Fruit fly (Drosophila melanogaster) whole organism, embryonic: Measurements from ENCODE around the gene Vha16-2.

Experiments used
- Adf1 ChIP-seq: fragments of 200-800 bp; sonication (Bioruptor generic); IDR thresholded peaks from 2 replicates; pipeline ENCODE4 v1.3.6; 2022; ENCODE audit warnings: missing biosample characterization, missing genetic modification characterization
- B-H1 ChIP-seq: fragments of 200-800 bp; sonication (Bioruptor generic); IDR thresholded peaks from 3 replicates; pipeline ENCODE4 v1.3.6; 2022; ENCODE audit warnings: missing biosample characterization, missing genetic modification characterization
- CG1024 ChIP-seq: fragments of 200-800 bp; sonication (Bioruptor generic); IDR thresholded peaks from 2 replicates; pipeline ENCODE4 v1.3.6; 2022; ENCODE audit warnings: missing biosample characterization, missing genetic modification characterization
- CG10979 ChIP-seq: fragments of 200-800 bp; sonication (Bioruptor generic); optimal IDR thresholded peaks from 2 replicates; lab custom pipeline; 2018; ENCODE audit warnings: missing biosample characterization, mild to moderate bottlenecking, missing genetic modification characterization, moderate library complexity
- CG11696 ChIP-seq: fragments of 200-800 bp; sonication (Bioruptor generic); IDR thresholded peaks from 2 replicates; pipeline ENCODE4 v1.3.6; 2022; ENCODE audit warnings: missing biosample characterization, missing genetic modification characterization
- CG12659 ChIP-seq: fragments of 200-800 bp; sonication (Bioruptor generic); optimal IDR thresholded peaks from 3 replicates; lab custom pipeline; 2017; ENCODE audit warnings: mild to moderate bottlenecking, missing biosample characterization, missing genetic modification reagents, missing genetic modification characterization
- CG17359 ChIP-seq: fragments of 200-800 bp; sonication (Bioruptor generic); optimal IDR thresholded peaks from 3 replicates; lab custom pipeline; 2018; ENCODE audit warnings: missing biosample characterization, mild to moderate bottlenecking, missing genetic modification characterization, moderate library complexity
- CG18011 ChIP-seq: fragments of 200-800 bp; sonication (Bioruptor generic); optimal IDR thresholded peaks from 2 replicates; lab custom pipeline; 2017; ENCODE audit warnings: missing biosample characterization, missing genetic modification characterization, mild to moderate bottlenecking, moderate library complexity, missing genotype
- CG18599 ChIP-seq: fragments of 200-800 bp; sonication (Bioruptor generic); optimal IDR thresholded peaks from 3 replicates; lab custom pipeline; 2017; ENCODE audit warnings: missing biosample characterization, missing genetic modification characterization, mild to moderate bottlenecking, moderate library complexity, missing genetic modification reagents
- CG18619 ChIP-seq: fragments of 200-800 bp; sonication (Bioruptor generic); optimal IDR thresholded peaks from 3 replicates; lab custom pipeline; 2017; ENCODE audit warnings: missing biosample characterization, mild to moderate bottlenecking, missing genetic modification characterization
- CG2712 ChIP-seq: fragments of 200-800 bp; optimal IDR thresholded peaks from 3 replicates; lab custom pipeline; 2019; ENCODE audit warnings: missing biosample characterization, mild to moderate bottlenecking, missing genetic modification characterization, moderate library complexity
- CG31441 ChIP-seq: fragments of 200-800 bp; sonication (Bioruptor generic); IDR thresholded peaks from 2 replicates; pipeline ENCODE4 v1.3.6; 2022; ENCODE audit warnings: missing biosample characterization, missing genetic modification characterization
- CG3407 ChIP-seq: fragments of 200-800 bp; sonication (Bioruptor generic); optimal IDR thresholded peaks from 2 replicates; lab custom pipeline; 2018; ENCODE audit warnings: missing biosample characterization, mild to moderate bottlenecking, missing genetic modification characterization
- CG3847 ChIP-seq: fragments of 200-800 bp; sonication (Bioruptor generic); IDR thresholded peaks from 2 replicates; pipeline ENCODE4 v1.3.6; 2022; ENCODE audit warnings: missing biosample characterization, missing genetic modification characterization
- CG4360 ChIP-seq: fragments of 200-800 bp; sonication (Bioruptor generic); IDR thresholded peaks from 2 replicates; pipeline ENCODE4 v1.3.6; 2022; ENCODE audit warnings: missing biosample characterization, missing genetic modification characterization
- CG4617 ChIP-seq: fragments of 200-800 bp; sonication (Bioruptor generic); optimal IDR thresholded peaks from 3 replicates; lab custom pipeline; 2016; ENCODE audit warnings: missing biosample characterization, missing genetic modification characterization, borderline replicate concordance
- CG4820 ChIP-seq: fragments of 200-800 bp; sonication (Bioruptor generic); optimal IDR thresholded peaks from 3 replicates; lab custom pipeline; 2016; ENCODE audit warnings: missing biosample characterization, missing genetic modification characterization
- CG5245 ChIP-seq: fragments of 200-800 bp; sonication (Bioruptor generic); optimal IDR thresholded peaks from 3 replicates; lab custom pipeline; 2016; ENCODE audit warnings: missing biosample characterization, missing genetic modification characterization
- CG6765 ChIP-seq: fragments of 200-800 bp; sonication (Bioruptor generic); optimal IDR thresholded peaks from 3 replicates; lab custom pipeline; 2017; ENCODE audit warnings: missing biosample characterization, mild to moderate bottlenecking, missing genetic modification characterization
- CG8089 ChIP-seq: fragments of 200-800 bp; sonication (Bioruptor generic); optimal IDR thresholded peaks from 3 replicates; lab custom pipeline; 2016; ENCODE audit warnings: missing biosample characterization, missing genetic modification characterization
- CG9215 ChIP-seq: fragments of 200-800 bp; sonication (Bioruptor generic); IDR thresholded peaks from 2 replicates; pipeline ENCODE4 v1.3.6; 2022; ENCODE audit warnings: missing biosample characterization, missing genetic modification characterization
- CG9932 ChIP-seq: fragments of 200-800 bp; sonication (Bioruptor generic); IDR thresholded peaks from 2 replicates; pipeline ENCODE4 v1.3.6; 2022; ENCODE audit warnings: missing biosample characterization, missing genetic modification characterization
- Camta ChIP-seq: fragments of 200-800 bp; sonication (Bioruptor generic); optimal IDR thresholded peaks from 2 replicates; lab custom pipeline; 2016; ENCODE audit warnings: missing biosample characterization, missing genetic modification characterization
- Hr3 ChIP-seq: fragments of 200-800 bp; sonication (Bioruptor generic); optimal IDR thresholded peaks from 3 replicates; lab custom pipeline; 2016; ENCODE audit warnings: missing biosample characterization, missing genetic modification characterization
- Hr51 ChIP-seq, 2 experiments: fragments of 200-800 bp; sonication (Bioruptor generic); optimal IDR thresholded peaks; 2 replicates in 1 of 2; 3 replicates in 1 of 2; lab custom pipeline; 2016 to 2018; ENCODE audit warnings: missing biosample characterization in 2 of 2, missing genetic modification characterization in 2 of 2, mild to moderate bottlenecking in 1 of 2, moderate library complexity in 1 of 2
- Sin3A ChIP-seq: fragments of >200 bp; optimal IDR thresholded peaks from 2 replicates; lab custom pipeline; 2018
- Sry-δ ChIP-seq: fragments of 200-800 bp; sonication (Bioruptor generic); optimal IDR thresholded peaks from 2 replicates; lab custom pipeline; 2016; ENCODE audit warnings: missing biosample characterization, missing genetic modification characterization
- Usf ChIP-seq: fragments of 200-800 bp; sonication (Bioruptor generic); optimal IDR thresholded peaks from 2 replicates; lab custom pipeline; 2017; ENCODE audit warnings: missing genotype, missing biosample characterization, missing genetic modification characterization
- ci ChIP-seq: fragments of 200-800 bp; sonication (Bioruptor generic); IDR thresholded peaks from 3 replicates; pipeline ENCODE4 v1.3.6; 2022; ENCODE audit warnings: missing biosample characterization, missing genetic modification characterization
- da ChIP-seq: fragments of 200-800 bp; sonication (Bioruptor generic); optimal IDR thresholded peaks from 2 replicates; lab custom pipeline; 2016; ENCODE audit warnings: missing biosample characterization, missing genetic modification characterization
- dati ChIP-seq: fragments of 200-800 bp; sonication (Bioruptor generic); IDR thresholded peaks from 2 replicates; pipeline ENCODE4 v1.3.6; 2022; ENCODE audit warnings: missing biosample characterization, missing genetic modification characterization
- ems ChIP-seq: fragments of 200-800 bp; sonication (Bioruptor generic); optimal IDR thresholded peaks from 3 replicates; lab custom pipeline; 2016; ENCODE audit warnings: missing biosample characterization, missing genetic modification characterization
- eyg ChIP-seq: fragments of 200-800 bp; sonication (Bioruptor generic); optimal IDR thresholded peaks from 3 replicates; lab custom pipeline; 2016; ENCODE audit warnings: missing biosample characterization, missing genetic modification characterization
- gce ChIP-seq: fragments of 200-800 bp; sonication (Bioruptor generic); IDR thresholded peaks from 3 replicates; pipeline ENCODE4 v1.3.6; 2022; ENCODE audit warnings: missing biosample characterization, missing genetic modification characterization
- gem ChIP-seq: fragments of 200-800 bp; sonication (Bioruptor generic); optimal IDR thresholded peaks from 2 replicates; lab custom pipeline; 2019; ENCODE audit warnings: missing biosample characterization, mild to moderate bottlenecking, missing genetic modification characterization, moderate library complexity
- jigr1 ChIP-seq: fragments of 200-800 bp; sonication (Bioruptor generic); IDR thresholded peaks from 3 replicates; pipeline ENCODE4 v1.3.6; 2022; ENCODE audit warnings: missing biosample characterization, missing genetic modification characterization
- klu ChIP-seq: fragments of 200-800 bp; sonication (Bioruptor generic); IDR thresholded peaks from 2 replicates; pipeline ENCODE4 v1.3.6; 2022; ENCODE audit warnings: missing biosample characterization, missing genetic modification characterization
- kni ChIP-seq: fragments of 200-800 bp; sonication (Bioruptor generic); optimal IDR thresholded peaks from 3 replicates; lab custom pipeline; 2017; ENCODE audit warnings: mild to moderate bottlenecking, missing biosample characterization, missing genetic modification reagents, missing genetic modification characterization
- knrl ChIP-seq: fragments of 200-800 bp; sonication (Bioruptor generic); IDR thresholded peaks from 3 replicates; pipeline ENCODE4 v1.3.6; 2022; ENCODE audit warnings: missing biosample characterization, missing genetic modification characterization; ENCODE audit not compliant: partially characterized antibody
- mirr ChIP-seq: fragments of 200-800 bp; sonication (Bioruptor generic); optimal IDR thresholded peaks from 3 replicates; lab custom pipeline; 2018; ENCODE audit warnings: missing biosample characterization, mild to moderate bottlenecking, missing genetic modification characterization
- nau ChIP-seq: fragments of 200-800 bp; sonication (Bioruptor generic); optimal IDR thresholded peaks from 3 replicates; lab custom pipeline; 2017; ENCODE audit warnings: missing biosample characterization, mild to moderate bottlenecking, missing genetic modification characterization, missing genetic modification reagents
- nerfin-1 ChIP-seq: fragments of 200-800 bp; sonication (Bioruptor generic); optimal IDR thresholded peaks from 3 replicates; lab custom pipeline; 2019; ENCODE audit warnings: missing biosample characterization, mild to moderate bottlenecking, missing genetic modification characterization, moderate library complexity
- onecut ChIP-seq: fragments of 200-800 bp; sonication (Bioruptor generic); IDR thresholded peaks from 2 replicates; pipeline ENCODE4 v1.3.6; 2022; ENCODE audit warnings: missing biosample characterization, missing genetic modification characterization
- pho ChIP-seq: fragments of 200-800 bp; sonication (Bioruptor generic); optimal IDR thresholded peaks from 2 replicates; lab custom pipeline; 2016; ENCODE audit warnings: missing biosample characterization, missing genetic modification characterization
- phol ChIP-seq: fragments of 200-800 bp; sonication (Bioruptor generic); optimal IDR thresholded peaks from 3 replicates; lab custom pipeline; 2018; ENCODE audit warnings: missing biosample characterization, mild to moderate bottlenecking, missing genetic modification characterization, moderate library complexity
- sc ChIP-seq, 3 experiments: fragments of >200 bp in 2 of 3; fragments of 200-800 bp in 1 of 3; sonication (Bioruptor generic) in 1 of 3; optimal IDR thresholded peaks; 2 replicates in 2 of 3; 3 replicates in 1 of 3; lab custom pipeline; 2017; ENCODE audit warnings: mild to moderate bottlenecking in 1 of 3, missing biosample characterization in 1 of 3, missing genetic modification characterization in 1 of 3, missing genetic modification reagents in 1 of 3
- sisA ChIP-seq: fragments of 200-800 bp; sonication (Bioruptor generic); IDR thresholded peaks from 2 replicates; pipeline ENCODE4 v1.3.6; 2022; ENCODE audit warnings: missing biosample characterization, missing genetic modification characterization
- tin ChIP-seq: fragments of 200-800 bp; sonication (Bioruptor generic); optimal IDR thresholded peaks from 3 replicates; lab custom pipeline; 2016; ENCODE audit warnings: missing biosample characterization, missing genetic modification characterization
- toy ChIP-seq: fragments of 200-800 bp; sonication (Bioruptor generic); IDR thresholded peaks from 2 replicates; pipeline ENCODE4 v1.3.6; 2022; ENCODE audit warnings: missing biosample characterization, missing genetic modification characterization
- vnd ChIP-seq: fragments of 200-800 bp; sonication (Bioruptor generic); IDR thresholded peaks from 3 replicates; pipeline ENCODE4 v1.3.6; 2022; ENCODE audit warnings: missing biosample characterization, missing genetic modification characterization; ENCODE audit not compliant: partially characterized antibody
- yki ChIP-seq: fragments of >200 bp; optimal IDR thresholded peaks from 3 replicates; lab custom pipeline; 2018

Gene Vha16-2

dm6 chr3L:11483135-11483534 lies 8.4 kb downstream of the Vha16-2 start (continued):
- TF ChIP-seq Hr51 (GFP tag; optimal IDR thresholded peaks at IDR 0.05; lab: Kevin White, UChicago) (peak in 1 of 2 experiments; percentile 58), phol (tag; lab: Kevin White, UChicago) (peak; percentile 56), eyg (GFP tag; lab: Kevin White, UChicago) (peak; percentile 21), dati (no peak), CG18599 (peak; percentile 56), Camta (GFP tag; lab: Kevin White, UChicago) (no peak), Adf1 (GFP tag; lab: Robert Waterston, UW) (no peak), CG8089 (GFP tag; lab: Kevin White, UChicago) (no peak), vnd (no peak), CG12659 (GFP tag; lab: Kevin White, UChicago) (peak; percentile 1), yki (lab: Kevin White, UChicago) (no peak), CG10979 (peak; percentile 65), gem (tag; lab: Kevin White, UChicago) (peak; percentile 72), Usf (GFP tag; lab: Kevin White, UChicago) (peak; percentile 18), nerfin-1 (tag; lab: Kevin White, UChicago) (no peak), CG9932 (GFP tag; lab: Robert Waterston, UW) (no peak), CG4820 (peak; percentile 45), CG4360 (GFP tag; lab: Robert Waterston, UW) (no peak), mirr (no peak), CG4617 (GFP tag; lab: Kevin White, UChicago) (peak; percentile 2), CG18619 (GFP tag; lab: Kevin White, UChicago) (peak; percentile 32), da (GFP tag; lab: Kevin White, UChicago) (no peak), CG9215 (GFP tag; lab: Robert Waterston, UW) (0 out of 2 replicates have a peak, but pooled peaks have one; percentile 6), klu (GFP tag; lab: Robert Waterston, UW) (no peak), CG17359 (tag; lab: Kevin White, UChicago) (peak; percentile 14), Sry-δ (peak; percentile 10), Sin3A (no peak), CG5245 (GFP tag; lab: Kevin White, UChicago) (peak; percentile 47), knrl (GFP tag; lab: Robert Waterston, UW) (no peak), CG18011 (no peak), tin (GFP tag; lab: Kevin White, UChicago) (peak; percentile 35), CG31441 (GFP tag; lab: Robert Waterston, UW) (peak; percentile 73), CG2712 (peak; percentile 68), CG11696 (GFP tag; lab: Robert Waterston, UW) (no peak), Hr3 (GFP tag; lab: Kevin White, UChicago) (peak; percentile 19), CG3407 (GFP tag; lab: Kevin White, UChicago) (peak; percentile 14), sc (optimal IDR thresholded peaks at IDR 0.05; lab: Kevin White, UChicago) (no peak), sc (GFP tag; optimal IDR thresholded peaks at IDR 0.05; lab: Kevin White, UChicago) (no peak), jigr1 (GFP tag; lab: Robert Waterston, UW) (0 out of 3 replicates have a peak, but pooled peaks have one; percentile 22), toy (no peak), ems (GFP tag; lab: Kevin White, UChicago) (peak; percentile 36), CG6765 (GFP tag; lab: Kevin White, UChicago) (no peak), onecut (GFP tag; lab: Robert Waterston, UW) (no peak), gce (GFP tag; lab: Robert Waterston, UW) (0 out of 3 replicates have a peak, but pooled peaks have one; percentile 10), CG3847 (0 out of 2 replicates have a peak, but pooled peaks have one; percentile 9), nau (GFP tag; lab: Kevin White, UChicago) (peak; percentile 37), pho (GFP tag; lab: Kevin White, UChicago) (no peak), sisA (GFP tag; lab: Robert Waterston, UW) (peak; percentile 45; the same call in 1 of the 2 replicates), ci (no peak), B-H1 (GFP tag; lab: Robert Waterston, UW) (no peak), CG1024 (GFP tag; lab: Robert Waterston, UW) (no peak), kni (no peak)
